Fruit fly (Drosophila melanogaster): ENCODE measurements around the gene jumu.

Gene jumu

DNA sequence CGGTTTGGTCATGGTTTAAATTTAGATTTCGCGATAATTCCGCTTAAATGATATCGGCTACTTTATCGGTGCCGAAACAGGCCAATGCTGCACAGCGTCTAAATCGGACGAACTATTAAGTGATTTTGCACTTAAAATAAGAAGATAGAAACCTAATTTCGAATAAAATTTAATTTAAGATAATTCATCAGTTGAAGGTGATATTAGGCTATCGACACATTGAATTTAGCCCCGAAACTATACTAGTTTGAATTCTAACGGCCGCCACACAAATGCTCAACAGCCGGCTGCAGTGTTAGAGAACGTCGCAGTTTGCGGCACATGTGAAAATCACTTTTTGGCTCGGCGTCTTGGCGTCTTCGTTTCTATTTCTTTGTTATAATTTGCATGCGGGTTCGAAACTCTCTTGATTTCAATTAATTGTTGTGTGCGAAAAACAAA, 17.1 kb upstream of the jumu start, which contains the start of gene sle (continued):
- TF ChIP-seq Hsf (GFP tag; optimal IDR thresholded peaks at IDR 0.05), result peak; percentile 62
- no peak for TF ChIP-seq Asciz (GFP tag; optimal IDR thresholded peaks at IDR 0.05)
- TF ChIP-seq CG12071 (GFP tag; optimal IDR thresholded peaks at IDR 0.05), result no peak
- peak; percentile 61 for TF ChIP-seq MESR4 (GFP tag; optimal IDR thresholded peaks at IDR 0.05)
- TF ChIP-seq CG2116 (GFP tag; optimal IDR thresholded peaks at IDR 0.05), result peak; percentile 95
- TF ChIP-seq Ravus (GFP tag; IDR thresholded peaks at IDR 0.05), result no peak
- TF ChIP-seq Myb (GFP tag; optimal IDR thresholded peaks at IDR 0.05), result peak; percentile 99
- no peak for TF ChIP-seq CG32767 (GFP tag; IDR thresholded peaks at IDR 0.05)
- no peak for TF ChIP-seq Gsc (GFP tag; IDR thresholded peaks at IDR 0.05)
- peak in 1 of 2 experiments; percentile 36 for TF ChIP-seq Hr51 (GFP tag; optimal IDR thresholded peaks at IDR 0.05)
- peak; percentile 65 for TF ChIP-seq CG3847 (GFP tag; IDR thresholded peaks at IDR 0.05)
- TF ChIP-seq Dad (GFP tag; optimal IDR thresholded peaks at IDR 0.05), result peak; percentile 69
- TF ChIP-seq jing (GFP tag; optimal IDR thresholded peaks at IDR 0.05), result no peak
- TF ChIP-seq dimm (GFP tag; IDR thresholded peaks at IDR 0.05), result no peak
- no peak for TF ChIP-seq Abd-B (GFP tag; optimal IDR thresholded peaks at IDR 0.05)
- TF ChIP-seq shn (GFP tag; optimal IDR thresholded peaks at IDR 0.05), result peak; percentile 38
- no peak for TF ChIP-seq CG15479 (GFP tag; optimal IDR thresholded peaks at IDR 0.05)
- TF ChIP-seq row (GFP tag; IDR thresholded peaks at IDR 0.05), result peak; percentile 26; the same call in 1 of the 3 replicates
- TF ChIP-seq fru (optimal IDR thresholded peaks at IDR 0.05), result no peak
- TF ChIP-seq YL-1 (GFP tag; optimal IDR thresholded peaks at IDR 0.05), result peak; percentile 89
- TF ChIP-seq Lim3 (GFP tag; IDR thresholded peaks at IDR 0.05), result no peak
- no peak for TF ChIP-seq bsh (GFP tag; optimal IDR thresholded peaks at IDR 0.05)
- peak; percentile 43; the same call in 1 of the 2 replicates for TF ChIP-seq inv (GFP tag; IDR thresholded peaks at IDR 0.05; ENCODE audit: partially characterized antibody)
- peak; percentile 27 for TF ChIP-seq Oli (tag; optimal IDR thresholded peaks at IDR 0.05)
- TF ChIP-seq CG7556 (GFP tag; optimal IDR thresholded peaks at IDR 0.05), result no peak
- TF ChIP-seq CG3407 (GFP tag; optimal IDR thresholded peaks at IDR 0.05), result no peak
- TF ChIP-seq dati (GFP tag; IDR thresholded peaks at IDR 0.05), result no peak
- TF ChIP-seq ftz-f1 (GFP tag; optimal IDR thresholded peaks at IDR 0.05), result no peak
- peak; percentile 65; the same call in 2 of the 3 replicates for TF ChIP-seq CG14860 (GFP tag; IDR thresholded peaks at IDR 0.05; ENCODE audit: partially characterized antibody)
- TF ChIP-seq croc (GFP tag; conservative IDR thresholded peaks at IDR 0.05), result no peak
- no peak for TF ChIP-seq nerfin-2 (GFP tag; IDR thresholded peaks at IDR 0.05; ENCODE audit: partially characterized antibody)
- TF ChIP-seq vnd (GFP tag; IDR thresholded peaks at IDR 0.05; ENCODE audit: partially characterized antibody), result peak; percentile 38; the same call in 2 of the 3 replicates
- peak; percentile 11 for TF ChIP-seq CG12104 (GFP tag; optimal IDR thresholded peaks at IDR 0.05)
- TF ChIP-seq pho (GFP tag; optimal IDR thresholded peaks at IDR 0.05), result peak; percentile 65
- no peak for TF ChIP-seq ato (GFP tag; IDR thresholded peaks at IDR 0.05; ENCODE audit: partially characterized antibody)
- peak; percentile 26 for TF ChIP-seq CG30431 (GFP tag; optimal IDR thresholded peaks at IDR 0.05)
- no peak for TF ChIP-seq CG2129 (GFP tag; IDR thresholded peaks at IDR 0.05; ENCODE audit: partially characterized antibody)
- peak; percentile 69 for TF ChIP-seq B-H2 (GFP tag; optimal IDR thresholded peaks at IDR 0.05)
- TF ChIP-seq ash1 (GFP tag; optimal IDR thresholded peaks at IDR 0.05), result no peak
- peak; percentile 77 for TF ChIP-seq CG14710 (tag; optimal IDR thresholded peaks at IDR 0.05)
- no peak for TF ChIP-seq danr (GFP tag; IDR thresholded peaks at IDR 0.05)
- peak; percentile 9 for TF ChIP-seq Six4 (GFP tag; optimal IDR thresholded peaks at IDR 0.05)
- peak; percentile 66 for TF ChIP-seq Bteb2 (GFP tag; optimal IDR thresholded peaks at IDR 0.05)
- no peak for TF ChIP-seq PHDP (tag; optimal IDR thresholded peaks at IDR 0.05)
- peak; percentile 86 for TF ChIP-seq Max (GFP tag; optimal IDR thresholded peaks at IDR 0.05)
- TF ChIP-seq HmgD (GFP tag; optimal IDR thresholded peaks at IDR 0.05), result peak; percentile 24
- peak; percentile 53 for TF ChIP-seq bbx (GFP tag; IDR thresholded peaks at IDR 0.05; ENCODE audit: partially characterized antibody)
- TF ChIP-seq h (optimal IDR thresholded peaks at IDR 0.05), result no peak
- TF ChIP-seq CG17802 (tag; optimal IDR thresholded peaks at IDR 0.05), result peak; percentile 38
- no peak for TF ChIP-seq Dfd (GFP tag; optimal IDR thresholded peaks at IDR 0.05)
- TF ChIP-seq sqz (GFP tag; optimal IDR thresholded peaks at IDR 0.05), result no peak
